Fruit fly (Drosophila melanogaster) whole organism, pupa: ENCODE measurements around the gene CG33332.

ENCODE experiments used
- CG10348 ChIP-seq: fragments of 200-800 bp; sonication (Bioruptor generic); IDR thresholded peaks from 2 replicates; pipeline ENCODE4 v1.3.6; 2022; ENCODE audit warnings: missing biosample characterization, missing genetic modification characterization
- CG12605 ChIP-seq: fragments of 200-800 bp; sonication (Bioruptor generic); IDR thresholded peaks from 2 replicates; pipeline ENCODE4 v1.3.6; 2022; ENCODE audit warnings: missing biosample characterization, missing genetic modification characterization
- CG13204 ChIP-seq: fragments of 200-800 bp; sonication (Bioruptor generic); optimal IDR thresholded peaks from 2 replicates; lab custom pipeline; 2018; ENCODE audit warnings: missing biosample characterization, mild to moderate bottlenecking, missing genetic modification characterization, moderate library complexity
- CG14655 ChIP-seq: fragments of 200-800 bp; sonication (Bioruptor generic); optimal IDR thresholded peaks from 3 replicates; lab custom pipeline; 2017; ENCODE audit warnings: mild to moderate bottlenecking, missing biosample characterization, missing genetic modification reagents, missing genetic modification characterization
- CG15710 ChIP-seq: fragments of 200-800 bp; sonication (Bioruptor generic); optimal IDR thresholded peaks from 2 replicates; lab custom pipeline; 2018; ENCODE audit warnings: missing biosample characterization, mild to moderate bottlenecking, missing genetic modification characterization, moderate library complexity
- CG17806 ChIP-seq: fragments of 200-800 bp; sonication (Bioruptor generic); optimal IDR thresholded peaks from 2 replicates; lab custom pipeline; 2018; ENCODE audit warnings: missing biosample characterization, mild to moderate bottlenecking, missing genetic modification characterization, moderate library complexity
- CG32121 ChIP-seq: fragments of 200-800 bp; sonication (Bioruptor generic); IDR thresholded peaks from 2 replicates; pipeline ENCODE4 v1.3.6; 2022; ENCODE audit warnings: missing biosample characterization, missing genetic modification characterization
- CG34367 ChIP-seq: fragments of 200-800 bp; sonication (Bioruptor generic); optimal IDR thresholded peaks from 2 replicates; lab custom pipeline; 2018; ENCODE audit warnings: missing biosample characterization, mild to moderate bottlenecking, missing genetic modification characterization
- CG4496 ChIP-seq: fragments of 200-800 bp; sonication (Bioruptor generic); IDR thresholded peaks from 3 replicates; pipeline ENCODE4 v1.3.6; 2022; ENCODE audit warnings: missing biosample characterization, missing genetic modification characterization
- CG8159 ChIP-seq: fragments of 200-800 bp; sonication (Bioruptor generic); optimal IDR thresholded peaks from 3 replicates; lab custom pipeline; 2018; ENCODE audit warnings: missing biosample characterization, mild to moderate bottlenecking, missing genetic modification characterization, moderate library complexity
- CG8301 ChIP-seq: fragments of 200-800 bp; sonication (Bioruptor generic); optimal IDR thresholded peaks from 2 replicates; lab custom pipeline; 2018; ENCODE audit warnings: missing biosample characterization, mild to moderate bottlenecking, missing genetic modification characterization
- CG9948 ChIP-seq: fragments of 200-800 bp; sonication (Bioruptor generic); optimal IDR thresholded peaks from 2 replicates; lab custom pipeline; 2018; ENCODE audit warnings: missing biosample characterization, mild to moderate bottlenecking, missing genetic modification characterization, moderate library complexity
- D1 ChIP-seq: fragments of 200-800 bp; sonication (Bioruptor generic); optimal IDR thresholded peaks from 2 replicates; lab custom pipeline; 2018; ENCODE audit warnings: missing biosample characterization, mild to moderate bottlenecking, missing genetic modification characterization, moderate library complexity
- EcR ChIP-seq: fragments of 200-800 bp; sonication (Bioruptor generic); optimal IDR thresholded peaks from 3 replicates; lab custom pipeline; 2019; ENCODE audit warnings: missing biosample characterization, missing genetic modification characterization, mild to moderate bottlenecking, moderate library complexity, missing genetic modification reagents
- Ets98B ChIP-seq: fragments of 200-800 bp; sonication (Bioruptor generic); IDR thresholded peaks from 2 replicates; pipeline ENCODE4 v1.3.6; 2022; ENCODE audit warnings: missing biosample characterization, missing genetic modification characterization
- Pif1A ChIP-seq: fragments of 200-800 bp; sonication (Bioruptor generic); optimal IDR thresholded peaks from 3 replicates; lab custom pipeline; 2016; ENCODE audit warnings: missing biosample characterization, missing genetic modification characterization
- Pif1B ChIP-seq: fragments of 200-800 bp; sonication (Bioruptor generic); optimal IDR thresholded peaks from 3 replicates; lab custom pipeline; 2016; ENCODE audit warnings: missing biosample characterization, missing genetic modification characterization
- Snoo ChIP-seq: fragments of 200-800 bp; sonication (Bioruptor generic); optimal IDR thresholded peaks from 3 replicates; lab custom pipeline; 2017; ENCODE audit warnings: missing biosample characterization, mild to moderate bottlenecking, missing genetic modification characterization, inconsistent platforms
- fd96Ca ChIP-seq: fragments of 200-800 bp; sonication (Bioruptor generic); IDR thresholded peaks from 3 replicates; pipeline ENCODE4 v1.3.6; 2022; ENCODE audit warnings: missing biosample characterization, missing genetic modification characterization
- gl ChIP-seq: fragments of 200-800 bp; sonication (Bioruptor generic); optimal IDR thresholded peaks from 2 replicates; lab custom pipeline; 2018; ENCODE audit warnings: missing biosample characterization, mild to moderate bottlenecking, missing genetic modification characterization
- rn ChIP-seq: fragments of 200-800 bp; sonication (Bioruptor generic); IDR thresholded peaks from 2 replicates; pipeline ENCODE4 v1.3.6; 2022; ENCODE audit warnings: missing biosample characterization, missing genetic modification characterization

The CG33332 gene

dm6 chr3R:14917927-14918829 lies 31.9 kb downstream of the CG33332 start, which contains the start of gene Sdr:
Gene Sdr (plus strand): TSS chr3R:14918628.
- TF ChIP-seq CG14655 (GFP tag; lab: Kevin White, UChicago) (peak; percentile 36), CG15710 (tag; lab: Kevin White, UChicago) (peak; percentile 68), fd96Ca (GFP tag; lab: Robert Waterston, UW) (no peak), CG13204 (GFP tag; lab: Kevin White, UChicago) (no peak), Pif1A (peak; percentile 25), CG9948 (tag; lab: Kevin White, UChicago) (peak; percentile 62), CG8301 (no peak), EcR (GFP tag; lab: Kevin White, UChicago) (no peak), CG8159 (tag; lab: Kevin White, UChicago) (peak; percentile 69), CG32121 (GFP tag; lab: Robert Waterston, UW) (no peak), gl (peak; percentile 22), CG10348 (GFP tag; lab: Robert Waterston, UW) (no peak), CG12605 (GFP tag; lab: Robert Waterston, UW) (no peak; the same call in 1 of the 2 replicates), CG4496 (GFP tag; lab: Robert Waterston, UW) (no peak), Ets98B (GFP tag; lab: Robert Waterston, UW) (no peak), Pif1B (peak; percentile 4), D1 (tag; lab: Kevin White, UChicago) (no peak), CG17806 (no peak), rn (GFP tag; lab: Robert Waterston, UW) (peak; percentile 24; the same call in 1 of the 2 replicates), Snoo (tag; lab: Kevin White, UChicago) (peak; percentile 38), CG34367 (tag; lab: Kevin White, UChicago) (peak; percentile 50)
- TF ChIP-seq, all 21 proteins: peak for 10
